Worm (Caenorhabditis elegans): ENCODE data around the gene hch-1.
A peak's percentile ranks its signal among the peaks of the same experiment; 100 is the strongest.

The hch-1 gene

DNA sequence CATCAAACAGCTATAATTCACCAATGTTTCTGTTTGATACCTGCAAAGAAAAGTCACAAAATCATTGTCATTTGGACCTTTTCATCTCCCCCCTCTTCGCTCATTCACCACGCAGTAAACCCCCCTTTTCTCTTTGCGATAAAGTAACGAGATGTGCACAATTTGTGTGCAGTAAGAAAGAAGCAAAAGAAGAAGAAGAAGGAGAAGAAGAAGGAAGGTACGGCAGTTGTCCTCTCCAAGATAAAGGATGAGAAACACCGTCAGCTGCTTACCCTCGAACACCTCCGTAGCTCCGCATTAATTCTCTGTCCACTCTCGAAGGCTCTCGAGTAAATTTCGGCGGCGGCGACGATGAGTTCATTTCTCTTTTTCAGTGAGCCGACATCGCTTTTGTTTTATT is 46.3 kb downstream of the hch-1 start:
- TF ChIP-seq nhr-28 (tag; optimal IDR thresholded peaks at IDR 0.05) (no peak), mab-5 (tag; optimal IDR thresholded peaks at IDR 0.05) (peak; percentile 25), blmp-1 (tag; optimal IDR thresholded peaks at IDR 0.05) (no peak), hlh-1 (tag; optimal IDR thresholded peaks at IDR 0.05) (peak; percentile 99), zip-8 (tag; optimal IDR thresholded peaks at IDR 0.05) (no peak), ces-1 (GFP tag; optimal IDR thresholded peaks at IDR 0.05) (peak; percentile 27), unc-120 (tag; optimal IDR thresholded peaks at IDR 0.05; ENCODE audit: poor library complexity, severe bottlenecking) (peak; percentile 78), unc-62 (GFP tag; optimal IDR thresholded peaks at IDR 0.05) (peak; percentile 78), M03D4.4 (tag; optimal IDR thresholded peaks at IDR 0.05) (no peak)

DNA sequence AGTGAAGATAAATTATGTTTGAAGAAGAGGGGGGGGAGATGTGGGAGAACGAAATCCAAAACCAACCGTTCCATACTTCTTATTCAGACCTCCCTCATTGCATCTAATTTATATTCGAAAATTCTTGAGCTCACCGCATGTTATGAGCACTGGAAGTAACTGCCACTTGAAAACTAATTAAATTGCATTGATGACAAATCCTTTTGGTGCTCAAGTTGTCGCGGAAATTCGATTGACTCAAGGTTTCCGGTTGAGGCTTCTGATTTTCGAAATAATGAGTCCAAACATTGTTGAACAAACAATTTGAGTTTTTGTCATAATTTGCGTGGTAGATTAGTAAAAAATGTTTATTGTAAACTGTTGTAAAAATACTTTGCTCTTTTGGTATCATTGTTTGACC is 47.7 kb downstream of the hch-1 start:
- TF ChIP-seq ces-1 (GFP tag; optimal IDR thresholded peaks at IDR 0.05) (peak; percentile 92), blmp-1 (tag; optimal IDR thresholded peaks at IDR 0.05) (no peak)

DNA sequence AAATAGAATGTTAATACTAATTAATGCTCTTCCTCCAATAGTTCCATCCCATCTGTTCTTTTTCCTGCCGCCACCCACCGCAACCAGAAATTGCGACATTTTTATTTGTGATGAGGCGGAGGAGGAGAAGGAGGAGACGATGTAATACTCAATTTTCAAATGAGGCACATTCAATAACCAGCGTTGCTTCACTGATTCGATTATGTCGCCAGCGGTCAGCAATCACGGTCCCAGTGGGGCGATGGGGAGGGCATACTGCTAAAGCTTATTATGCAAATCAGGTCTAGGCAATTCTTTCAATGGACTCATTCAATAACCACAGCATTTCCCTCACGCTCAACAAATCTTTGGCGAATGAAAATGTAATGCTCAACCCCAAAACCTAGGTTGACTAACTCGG is 50.6 kb downstream of the hch-1 start:
- TF ChIP-seq pha-4 (tag; optimal IDR thresholded peaks at IDR 0.05) (no peak), flh-1 (GFP tag; optimal IDR thresholded peaks at IDR 0.05) (no peak), elt-3 (tag; optimal IDR thresholded peaks at IDR 0.05) (no peak), lsy-2 (tag; optimal IDR thresholded peaks at IDR 0.05) (no peak), unc-120 (tag; optimal IDR thresholded peaks at IDR 0.05; ENCODE audit: poor library complexity, severe bottlenecking) (no peak), cnd-1 (tag; optimal IDR thresholded peaks at IDR 0.05) (peak; percentile 18), unc-62 (GFP tag; optimal IDR thresholded peaks at IDR 0.05) (no peak), ces-1 (GFP tag; optimal IDR thresholded peaks at IDR 0.05) (peak; percentile 100), nhr-2 (tag; optimal IDR thresholded peaks at IDR 0.05) (no peak), mab-5 (tag; optimal IDR thresholded peaks at IDR 0.05) (no peak), drap-1 (GFP tag; optimal IDR thresholded peaks at IDR 0.05) (no peak), hlh-1 (tag; optimal IDR thresholded peaks at IDR 0.05) (no peak), ham-2 (GFP tag; optimal IDR thresholded peaks at IDR 0.05) (no peak), elt-1 (tag; optimal IDR thresholded peaks at IDR 0.05; ENCODE audit: borderline replicate concordance, insufficient read depth) (no peak), nhr-28 (tag; optimal IDR thresholded peaks at IDR 0.05) (no peak), mep-1 (tag; optimal IDR thresholded peaks at IDR 0.05) (peak; percentile 16)

Data from whole organism, mixed stage, embryonic.